Fruit fly (Drosophila melanogaster): ENCODE data around the gene yellow-k.

dm6 chr3L:15485302-15485701, 35.1 kb upstream of the yellow-k start, which contains the start of gene Ran-like:
- TF ChIP-seq Sp1 (GFP tag; optimal IDR thresholded peaks at IDR 0.05) (no peak), Rel (GFP tag; optimal IDR thresholded peaks at IDR 0.05) (no peak), Rel (tag; optimal IDR thresholded peaks at IDR 0.05) (no peak), Hr78 (GFP tag; optimal IDR thresholded peaks at IDR 0.05) (no peak), Mio (GFP tag; optimal IDR thresholded peaks at IDR 0.05) (no peak), lola (GFP tag; optimal IDR thresholded peaks at IDR 0.05) (no peak), br (GFP tag; optimal IDR thresholded peaks at IDR 0.05) (no peak), dmrt93B (GFP tag; optimal IDR thresholded peaks at IDR 0.05) (no peak), fru (GFP tag; optimal IDR thresholded peaks at IDR 0.05) (no peak), HLH106 (tag; optimal IDR thresholded peaks at IDR 0.05) (no peak), tai (GFP tag; optimal IDR thresholded peaks at IDR 0.05) (no peak), psq (GFP tag; optimal IDR thresholded peaks at IDR 0.05) (no peak), jim (GFP tag; optimal IDR thresholded peaks at IDR 0.05) (no peak), Hnf4 (GFP tag; optimal IDR thresholded peaks at IDR 0.05) (no peak), pan (optimal IDR thresholded peaks at IDR 0.05) (no peak)
